Fruit fly (Drosophila melanogaster): ENCODE results near the gene b.

dm6 chr2L:13839744-13840151 lies 18.7 kb downstream of the b start:
- TF ChIP-seq Abd-B (GFP tag; optimal IDR thresholded peaks at IDR 0.05) = no peak
- TF ChIP-seq tai (GFP tag; optimal IDR thresholded peaks at IDR 0.05) = peak; percentile 74
- no peak for TF ChIP-seq Dif (GFP tag; optimal IDR thresholded peaks at IDR 0.05; ENCODE audit: partially characterized antibody)
- TF ChIP-seq brk (GFP tag; optimal IDR thresholded peaks at IDR 0.05) = peak; percentile 69
- peak; percentile 85 for TF ChIP-seq psq (GFP tag; optimal IDR thresholded peaks at IDR 0.05)
- peak; percentile 93 for TF ChIP-seq fru (GFP tag; optimal IDR thresholded peaks at IDR 0.05)
- no peak for TF ChIP-seq Myc (optimal IDR thresholded peaks at IDR 0.05)
- no peak for TF ChIP-seq Hr78 (GFP tag; optimal IDR thresholded peaks at IDR 0.05)
- no peak for TF ChIP-seq usp (GFP tag; optimal IDR thresholded peaks at IDR 0.05)
- peak; percentile 8 for TF ChIP-seq Mio (GFP tag; optimal IDR thresholded peaks at IDR 0.05)
- TF ChIP-seq Rel (GFP tag; optimal IDR thresholded peaks at IDR 0.05) = peak; percentile 63
- TF ChIP-seq Rel (tag; optimal IDR thresholded peaks at IDR 0.05) = peak; percentile 26
- TF ChIP-seq pan (optimal IDR thresholded peaks at IDR 0.05) = no peak
